Worm (Caenorhabditis elegans): ENCODE data around the gene spig-7.

DNA sequence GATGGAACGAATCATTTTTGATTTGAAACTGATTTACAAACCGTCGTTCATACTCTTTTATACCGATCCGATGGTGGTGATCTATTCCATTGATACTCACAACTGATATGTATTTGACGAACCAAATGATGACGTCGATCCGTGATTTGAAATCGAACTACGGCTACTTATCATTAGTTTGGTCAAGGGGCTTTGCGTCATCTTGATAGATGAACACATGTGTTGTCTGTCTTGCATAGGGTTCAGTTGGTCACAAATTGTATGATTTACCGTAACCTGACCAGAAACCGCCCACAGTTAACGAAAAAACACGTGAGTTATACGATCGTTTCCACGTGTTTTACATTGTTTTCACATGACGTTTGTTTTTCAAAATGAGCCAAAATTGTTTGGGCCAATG lies 44.4 kb upstream of the spig-7 start, which contains the start of gene cnc-2:
- no peak for TF ChIP-seq W03F9.2 (tag; optimal IDR thresholded peaks at IDR 0.05)
- TF ChIP-seq him-1 (tag; optimal IDR thresholded peaks at IDR 0.05): no peak
- no peak for TF ChIP-seq dao-5 (tag; optimal IDR thresholded peaks at IDR 0.05)
